Worm (Caenorhabditis elegans) whole organism, L1 larva: Measurements from ENCODE around the gene dohh-1.

ENCODE experiments used
- C04F5.9 ChIP-seq: sonication (generic microtip); optimal IDR thresholded peaks from 2 replicates; lab custom pipeline; 2016; ENCODE audit warnings: missing genetic modification characterization, missing compliant biosample characterization
- F16B12.6 ChIP-seq: fragments of 150-350 bp; optimal IDR thresholded peaks from 2 replicates; lab custom pipeline; 2014; ENCODE audit warnings: missing biosample characterization, missing genetic modification characterization
- Y116A8C.19 ChIP-seq: sonication (generic microtip); optimal IDR thresholded peaks from 2 replicates; lab custom pipeline; 2016; ENCODE audit warnings: missing compliant biosample characterization, missing genetic modification characterization, borderline replicate concordance
- aha-1 ChIP-seq: fragments of 150-350 bp; optimal IDR thresholded peaks from 2 replicates; lab custom pipeline; 2014; ENCODE audit warnings: missing biosample characterization, missing genetic modification characterization
- alr-1 ChIP-seq: fragments of 200-800 bp; sonication (Bioruptor generic); optimal IDR thresholded peaks from 2 replicates; lab custom pipeline; 2018; ENCODE audit warnings: borderline replicate concordance, mild to moderate bottlenecking, missing genetic modification characterization, missing compliant biosample characterization
- aly-2 ChIP-seq: fragments of 150-350 bp; optimal IDR thresholded peaks from 2 replicates; lab custom pipeline; 2014; ENCODE audit warnings: missing biosample characterization, missing genetic modification characterization
- ama-1 ChIP-seq: fragments of 150-350 bp; optimal IDR thresholded peaks from 2 replicates; lab custom pipeline; 2014
- blmp-1 ChIP-seq: fragments of 150-350 bp; optimal IDR thresholded peaks from 2 replicates; lab custom pipeline; 2014; ENCODE audit warnings: missing biosample characterization, missing genetic modification characterization
- ceh-63 ChIP-seq: fragments of 200-800 bp; sonication (Bioruptor generic); optimal IDR thresholded peaks from 2 replicates; lab custom pipeline; 2018; ENCODE audit warnings: mild to moderate bottlenecking, missing genetic modification characterization, missing compliant biosample characterization
- ceh-8 ChIP-seq: fragments of 200-800 bp; sonication (Bioruptor generic); optimal IDR thresholded peaks from 2 replicates; lab custom pipeline; 2018; ENCODE audit warnings: mild to moderate bottlenecking, missing genetic modification characterization, moderate library complexity, missing compliant biosample characterization
- ceh-82 ChIP-seq, 3 experiments: fragments of 150-350 bp in 1 of 3; sonication (generic microtip) in 2 of 3; optimal IDR thresholded peaks; 2 replicates each; lab custom pipeline; 2014 to 2017; ENCODE audit warnings: missing biosample characterization in 3 of 3, missing genetic modification characterization in 3 of 3
- dsc-1 ChIP-seq: sonication (generic microtip); optimal IDR thresholded peaks from 2 replicates; lab custom pipeline; 2016; ENCODE audit warnings: mild to moderate bottlenecking, missing genetic modification characterization, missing compliant biosample characterization
- efl-1 ChIP-seq, 4 experiments: fragments of 150-350 bp; optimal IDR thresholded peaks in 3 of 4; peaks in 1 of 4; 1 replicate in 1 of 4; 2 replicates in 3 of 4; lab custom pipeline; 2014; ENCODE audit warnings: missing biosample characterization in 2 of 4, missing genetic modification characterization in 2 of 4, missing genetic modification reagents in 2 of 4
- efl-3 ChIP-seq: fragments of 200-800 bp; sonication (Bioruptor generic); optimal IDR thresholded peaks from 2 replicates; lab custom pipeline; 2018; ENCODE audit warnings: mild to moderate bottlenecking, missing genetic modification characterization, missing compliant biosample characterization
- egl-13 ChIP-seq: sonication (generic microtip); optimal IDR thresholded peaks from 2 replicates; lab custom pipeline; 2016; ENCODE audit warnings: missing genotype, missing genetic modification reagents, missing genetic modification characterization, missing compliant biosample characterization
- elt-2 ChIP-seq: sonication (generic microtip); optimal IDR thresholded peaks from 2 replicates; lab custom pipeline; 2016; ENCODE audit warnings: missing genetic modification characterization, mild to moderate bottlenecking, inconsistent platforms, missing compliant biosample characterization, missing genetic modification reagents
- ets-5 ChIP-seq: fragments of 200-800 bp; sonication (Bioruptor generic); IDR thresholded peaks from 2 replicates; pipeline ENCODE4 v1.3.6; 2022; ENCODE audit warnings: missing genetic modification characterization, missing compliant biosample characterization
- fkh-4 ChIP-seq: sonication (generic microtip); optimal IDR thresholded peaks from 2 replicates; lab custom pipeline; 2016; ENCODE audit warnings: missing compliant biosample characterization, missing genetic modification characterization, borderline replicate concordance
- fkh-8 ChIP-seq: sonication (generic microtip); optimal IDR thresholded peaks from 2 replicates; lab custom pipeline; 2016; ENCODE audit warnings: mild to moderate bottlenecking, missing genetic modification characterization, missing compliant biosample characterization
- grh-1 ChIP-seq: fragments of 200-800 bp; sonication (Bioruptor generic); IDR thresholded peaks from 2 replicates; pipeline ENCODE4 v1.3.6; 2022; ENCODE audit warnings: missing genetic modification reagents, missing genetic modification characterization, missing compliant biosample characterization
- hlh-17 ChIP-seq: fragments of 200-800 bp; sonication (Bioruptor generic); optimal IDR thresholded peaks from 2 replicates; lab custom pipeline; 2018; ENCODE audit warnings: missing genetic modification characterization, mild to moderate bottlenecking, missing compliant biosample characterization, moderate library complexity, borderline replicate concordance
- hlh-4 ChIP-seq: sonication (generic microtip); optimal IDR thresholded peaks from 2 replicates; lab custom pipeline; 2016; ENCODE audit warnings: mild to moderate bottlenecking, missing genetic modification characterization, missing compliant biosample characterization
- hpl-2 ChIP-seq: fragments of 150-350 bp; optimal IDR thresholded peaks from 2 replicates; lab custom pipeline; 2014; ENCODE audit warnings: missing biosample characterization, missing genetic modification reagents, missing genetic modification characterization
- lin-14 ChIP-seq: fragments of 200-800 bp; sonication (Bioruptor generic); optimal IDR thresholded peaks from 2 replicates; lab custom pipeline; 2018; ENCODE audit warnings: mild to moderate bottlenecking, missing genetic modification characterization, moderate library complexity, missing compliant biosample characterization
- lin-35 ChIP-seq, 2 experiments: fragments of 150-350 bp; optimal IDR thresholded peaks; 2 replicates each; lab custom pipeline; 2014; ENCODE audit warnings: missing biosample characterization in 2 of 2, missing genetic modification characterization in 2 of 2, missing genetic modification reagents in 2 of 2
- lsy-2 ChIP-seq, 2 experiments: fragments of 150-350 bp; optimal IDR thresholded peaks; 2 replicates each; lab custom pipeline; 2014; ENCODE audit warnings: missing biosample characterization in 2 of 2, missing genetic modification characterization in 2 of 2
- mab-9 ChIP-seq: fragments of 200-800 bp; sonication (Bioruptor generic); IDR thresholded peaks from 2 replicates; pipeline ENCODE4 v1.3.6; 2022; ENCODE audit warnings: missing genetic modification reagents, missing genetic modification characterization, missing compliant biosample characterization
- nhr-11 ChIP-seq: fragments of 150-350 bp; optimal IDR thresholded peaks from 2 replicates; lab custom pipeline; 2014; ENCODE audit warnings: missing biosample characterization, missing genetic modification characterization
- nhr-19 ChIP-seq: fragments of 200-800 bp; sonication (Bioruptor generic); conservative IDR thresholded peaks from 2 replicates; pipeline ENCODE4 v1.3.6; 2022; ENCODE audit warnings: missing genetic modification characterization, missing compliant biosample characterization
- nhr-20 ChIP-seq: sonication (generic microtip); optimal IDR thresholded peaks from 2 replicates; lab custom pipeline; 2016; ENCODE audit warnings: mild to moderate bottlenecking, missing genetic modification characterization, missing compliant biosample characterization
- nhr-237 ChIP-seq: fragments of 150-350 bp; optimal IDR thresholded peaks from 2 replicates; lab custom pipeline; 2014; ENCODE audit warnings: missing biosample characterization, missing genetic modification characterization
- nhr-47 ChIP-seq: sonication (generic microtip); optimal IDR thresholded peaks from 2 replicates; lab custom pipeline; 2016; ENCODE audit warnings: mild to moderate bottlenecking, missing genetic modification characterization, moderate library complexity, missing compliant biosample characterization
- nhr-71 ChIP-seq: sonication (generic microtip); optimal IDR thresholded peaks from 2 replicates; lab custom pipeline; 2016; ENCODE audit warnings: mild to moderate bottlenecking, missing genetic modification characterization, moderate library complexity, missing compliant biosample characterization
- nhr-76 ChIP-seq: sonication (generic microtip); optimal IDR thresholded peaks from 2 replicates; lab custom pipeline; 2017; ENCODE audit warnings: missing biosample characterization, missing genetic modification characterization
- nhr-77 ChIP-seq: fragments of 150-350 bp; optimal IDR thresholded peaks from 2 replicates; lab custom pipeline; 2014; ENCODE audit warnings: missing biosample characterization, missing genetic modification characterization
- nhr-84 ChIP-seq: sonication (generic microtip); optimal IDR thresholded peaks from 2 replicates; lab custom pipeline; 2017; ENCODE audit warnings: missing biosample characterization, missing genetic modification characterization
- nhr-90 ChIP-seq: sonication (generic microtip); optimal IDR thresholded peaks from 2 replicates; lab custom pipeline; 2016; ENCODE audit warnings: mild to moderate bottlenecking, missing genetic modification characterization, missing compliant biosample characterization; ENCODE audit not compliant: poor library complexity
- pag-3 ChIP-seq: sonication (generic microtip); optimal IDR thresholded peaks from 2 replicates; lab custom pipeline; 2017; ENCODE audit warnings: missing genetic modification characterization, mild to moderate bottlenecking, missing compliant biosample characterization, antibody characterized with exemption, borderline replicate concordance; ENCODE audit not compliant: insufficient read depth
- pqm-1 ChIP-seq: sonication (generic microtip); optimal IDR thresholded peaks from 3 replicates; lab custom pipeline; 2017; ENCODE audit warnings: missing biosample characterization, missing genetic modification characterization
- sox-4 ChIP-seq: sonication (generic microtip); optimal IDR thresholded peaks from 2 replicates; lab custom pipeline; 2016; ENCODE audit warnings: missing genetic modification characterization, missing compliant biosample characterization
- sup-37 ChIP-seq: fragments of 200-800 bp; sonication (Bioruptor generic); optimal IDR thresholded peaks from 2 replicates; lab custom pipeline; 2018; ENCODE audit warnings: mild to moderate bottlenecking, missing genetic modification characterization, missing compliant biosample characterization
- swsn-7 ChIP-seq: sonication (generic microtip); optimal IDR thresholded peaks from 2 replicates; lab custom pipeline; 2016; ENCODE audit warnings: missing genetic modification characterization, missing compliant biosample characterization
- tbx-2 ChIP-seq: sonication (generic microtip); optimal IDR thresholded peaks from 2 replicates; lab custom pipeline; 2016; ENCODE audit warnings: missing genetic modification characterization, missing compliant biosample characterization
- unc-62 ChIP-seq: fragments of 150-350 bp; optimal IDR thresholded peaks from 2 replicates; lab custom pipeline; 2014; ENCODE audit warnings: missing biosample characterization, missing genetic modification reagents, missing genetic modification characterization
- unc-98 ChIP-seq: fragments of 200-800 bp; sonication (Bioruptor generic); IDR thresholded peaks from 2 replicates; pipeline ENCODE4 v1.3.6; 2022; ENCODE audit warnings: missing genetic modification characterization, missing compliant biosample characterization
- zag-1 ChIP-seq: fragments of 150-350 bp; optimal IDR thresholded peaks from 2 replicates; lab custom pipeline; 2014; ENCODE audit warnings: missing biosample characterization, missing genetic modification characterization
- ztf-4 ChIP-seq: fragments of 150-350 bp; optimal IDR thresholded peaks from 2 replicates; lab custom pipeline; 2014; ENCODE audit warnings: missing biosample characterization, missing genetic modification characterization

Gene dohh-1

DNA sequence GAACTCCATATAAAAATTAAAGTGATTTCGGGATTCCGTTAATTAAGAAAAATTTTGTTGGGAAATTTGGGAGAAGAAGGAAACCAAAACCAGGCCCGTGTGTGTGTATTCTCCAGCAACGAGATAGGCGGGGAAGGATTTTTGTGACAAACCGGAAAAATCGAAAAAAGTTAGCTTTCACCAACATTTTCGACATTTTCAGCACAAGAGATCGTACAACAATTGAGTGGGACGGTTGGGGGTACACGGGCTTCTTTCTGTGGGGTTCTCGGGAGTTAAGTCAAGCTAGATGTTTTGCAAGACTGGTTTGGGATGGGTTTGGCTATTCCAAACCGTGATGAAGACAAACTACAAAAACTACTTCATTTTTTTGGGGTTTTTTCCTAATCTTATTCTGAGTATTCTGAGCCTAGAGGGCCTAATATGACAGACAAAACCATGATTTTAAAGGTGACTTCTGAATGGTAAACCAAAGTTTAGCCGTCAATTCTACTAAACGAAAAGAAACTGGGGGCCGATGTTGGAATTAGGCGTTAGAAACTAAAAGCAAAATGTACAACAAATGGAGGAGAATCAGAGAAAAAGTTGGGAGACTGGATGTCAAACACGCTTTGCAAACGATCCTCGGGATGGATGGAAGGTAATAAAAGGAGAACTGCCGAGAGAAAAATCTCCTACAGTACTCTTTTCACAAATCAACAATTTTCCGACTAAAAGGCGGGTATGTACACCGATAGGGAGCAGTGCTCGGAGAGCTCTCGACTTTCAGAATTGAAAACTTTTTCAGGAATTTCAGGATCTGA lies 36.9 kb upstream of the dohh-1 start (continued):
- TF ChIP-seq mab-9 = peak; percentile 17; the same call in 1 of the 2 replicates
- TF ChIP-seq nhr-90 = no peak
- TF ChIP-seq unc-62 (GFP tag; lab: Kevin White, UChicago) = no peak
- TF ChIP-seq F16B12.6 (tag; lab: Kevin White, UChicago) = no peak
- TF ChIP-seq Y116A8C.19 = no peak
- no peak for TF ChIP-seq tbx-2 (tag; lab: Kevin White, UChicago)
- no peak for TF ChIP-seq lin-14 (GFP tag; lab: Kevin White, UChicago)
- no peak for TF ChIP-seq nhr-20 (tag; lab: Kevin White, UChicago)
- TF ChIP-seq elt-2 (tag; lab: Kevin White, UChicago) = no peak
- TF ChIP-seq nhr-19 = no peak
- TF ChIP-seq fkh-8 (tag; lab: Kevin White, UChicago) = no peak
- TF ChIP-seq nhr-237 (tag; lab: Kevin White, UChicago) = no peak
- no peak for TF ChIP-seq pqm-1 (tag; lab: Kevin White, UChicago)
- no peak for TF ChIP-seq sox-4
- peak; percentile 74 for TF ChIP-seq ama-1
- TF ChIP-seq zag-1 (tag; lab: Kevin White, UChicago) = no peak
- TF ChIP-seq ets-5 (GFP tag; lab: Robert Waterston, UW) = 0 out of 2 replicates have a peak, but pooled peaks have one; percentile 83
- no peak for TF ChIP-seq hlh-17 (GFP tag; lab: Kevin White, UChicago)
- peak in 1 of 2 experiments; percentile 1 for TF ChIP-seq lin-35 (GFP tag; optimal IDR thresholded peaks at IDR 0.05; lab: Kevin White, UChicago)
- no peak for TF ChIP-seq aly-2 (tag; lab: Kevin White, UChicago)
- TF ChIP-seq efl-1 (optimal IDR thresholded peaks at IDR 0.05; lab: Kevin White, UChicago) = peak in 1 of 2 experiments; percentile 8
- TF ChIP-seq efl-1 (GFP tag; optimal IDR thresholded peaks at IDR 0.05 in 1 of 2; lab: Kevin White, UChicago) = peak in 1 of 2 experiments; percentile 88
- no peak for TF ChIP-seq hlh-4
- no peak for TF ChIP-seq ceh-63 (GFP tag; lab: Kevin White, UChicago)
- no peak for TF ChIP-seq nhr-11 (tag; lab: Kevin White, UChicago)
- no peak for TF ChIP-seq nhr-71 (tag; lab: Kevin White, UChicago)
- TF ChIP-seq ceh-82 (tag; optimal IDR thresholded peaks at IDR 0.05; lab: Kevin White, UChicago) = no peak
- TF ChIP-seq swsn-7 = no peak
- peak; percentile 15 for TF ChIP-seq sup-37 (GFP tag; lab: Kevin White, UChicago)
- TF ChIP-seq ceh-8 (GFP tag; lab: Kevin White, UChicago) = no peak
- no peak for TF ChIP-seq lsy-2 (tag; optimal IDR thresholded peaks at IDR 0.05; lab: Kevin White, UChicago)
- no peak for TF ChIP-seq nhr-76
- no peak for TF ChIP-seq fkh-4 (tag; lab: Kevin White, UChicago)
- TF ChIP-seq egl-13 (tag; lab: Kevin White, UChicago) = no peak
- no peak for TF ChIP-seq nhr-77 (tag; lab: Kevin White, UChicago)
- no peak for TF ChIP-seq pag-3 (tag; lab: Kevin White, UChicago)
- no peak for TF ChIP-seq C04F5.9 (tag; lab: Kevin White, UChicago)
- no peak for TF ChIP-seq nhr-84 (tag; lab: Kevin White, UChicago)
- peak; percentile 73 for TF ChIP-seq ztf-4 (tag; lab: Kevin White, UChicago)
- TF ChIP-seq blmp-1 = peak; percentile 6
- TF ChIP-seq grh-1 = no peak
- TF ChIP-seq aha-1 (tag; lab: Kevin White, UChicago) = no peak
- no peak for TF ChIP-seq nhr-47 (tag; lab: Kevin White, UChicago)
- no peak for TF ChIP-seq hpl-2 (GFP tag; lab: Kevin White, UChicago)
- TF ChIP-seq dsc-1 (tag; lab: Kevin White, UChicago) = no peak
- TF ChIP-seq unc-98 (GFP tag; lab: Robert Waterston, UW) = no peak
- no peak for TF ChIP-seq alr-1 (tag; lab: Kevin White, UChicago)
- no peak for TF ChIP-seq efl-3 (GFP tag; lab: Kevin White, UChicago)
